Worm (Caenorhabditis elegans) whole organism, L1 larva: ENCODE results near the gene unk-1.

ENCODE experiments used
- C04F5.9 ChIP-seq: sonication (generic microtip); optimal IDR thresholded peaks from 2 replicates; lab custom pipeline; 2016; ENCODE audit warnings: missing genetic modification characterization, missing compliant biosample characterization
- C16A3.4 ChIP-seq: fragments of 150-350 bp; optimal IDR thresholded peaks from 2 replicates; lab custom pipeline; 2014; ENCODE audit warnings: missing biosample characterization, missing genetic modification characterization
- C34B4.2 ChIP-seq: sonication (generic microtip); optimal IDR thresholded peaks from 2 replicates; lab custom pipeline; 2017; ENCODE audit warnings: mild to moderate bottlenecking, missing genetic modification characterization, missing compliant biosample characterization
- F16B12.6 ChIP-seq: fragments of 150-350 bp; optimal IDR thresholded peaks from 2 replicates; lab custom pipeline; 2014; ENCODE audit warnings: missing biosample characterization, missing genetic modification characterization
- aha-1 ChIP-seq: fragments of 150-350 bp; optimal IDR thresholded peaks from 2 replicates; lab custom pipeline; 2014; ENCODE audit warnings: missing biosample characterization, missing genetic modification characterization
- aly-2 ChIP-seq: fragments of 150-350 bp; optimal IDR thresholded peaks from 2 replicates; lab custom pipeline; 2014; ENCODE audit warnings: missing biosample characterization, missing genetic modification characterization
- ama-1 ChIP-seq: fragments of 150-350 bp; optimal IDR thresholded peaks from 2 replicates; lab custom pipeline; 2014
- blmp-1 ChIP-seq: fragments of 150-350 bp; optimal IDR thresholded peaks from 2 replicates; lab custom pipeline; 2014; ENCODE audit warnings: missing biosample characterization, missing genetic modification characterization
- ceh-82 ChIP-seq, 3 experiments: fragments of 150-350 bp in 1 of 3; sonication (generic microtip) in 2 of 3; optimal IDR thresholded peaks; 2 replicates each; lab custom pipeline; 2014 to 2017; ENCODE audit warnings: missing biosample characterization in 3 of 3, missing genetic modification characterization in 3 of 3
- ceh-90 ChIP-seq: sonication (generic microtip); optimal IDR thresholded peaks from 2 replicates; lab custom pipeline; 2016; ENCODE audit warnings: missing genetic modification characterization, missing compliant biosample characterization
- ces-1 ChIP-seq: fragments of 150-350 bp; optimal IDR thresholded peaks from 2 replicates; lab custom pipeline; 2014; ENCODE audit warnings: missing biosample characterization, missing genetic modification reagents, missing genetic modification characterization
- dpl-1 ChIP-seq, 3 experiments: fragments of 150-350 bp in 2 of 3; sonication (generic microtip) in 1 of 3; optimal IDR thresholded peaks; 2 replicates each; lab custom pipeline; 2014 to 2017; ENCODE audit warnings: missing biosample characterization in 3 of 3, missing genetic modification characterization in 3 of 3, missing genetic modification reagents in 3 of 3
- dsc-1 ChIP-seq: sonication (generic microtip); optimal IDR thresholded peaks from 2 replicates; lab custom pipeline; 2016; ENCODE audit warnings: mild to moderate bottlenecking, missing genetic modification characterization, missing compliant biosample characterization
- egl-27 ChIP-seq, 2 experiments: fragments of 150-350 bp in 1 of 2; sonication (generic microtip); optimal IDR thresholded peaks; 3 replicates each; lab custom pipeline; 2017 to 2018; ENCODE audit warnings: missing biosample characterization in 2 of 2, missing genetic modification characterization in 2 of 2, missing genetic modification reagents in 2 of 2
- elt-2 ChIP-seq: sonication (generic microtip); optimal IDR thresholded peaks from 2 replicates; lab custom pipeline; 2016; ENCODE audit warnings: missing genetic modification characterization, mild to moderate bottlenecking, inconsistent platforms, missing compliant biosample characterization, missing genetic modification reagents
- elt-3 ChIP-seq, 6 experiments: fragments of 150-350 bp in 1 of 6; sonication (generic microtip); optimal IDR thresholded peaks; 2 replicates each; lab custom pipeline; 2017 to 2018; ENCODE audit warnings: missing biosample characterization in 6 of 6, missing genetic modification characterization in 6 of 6, inconsistent platforms in 1 of 6
- fkh-10 ChIP-seq: sonication (generic microtip); optimal IDR thresholded peaks from 2 replicates; lab custom pipeline; 2017; ENCODE audit warnings: missing biosample characterization, missing genetic modification reagents, missing genetic modification characterization
- grh-1 ChIP-seq: fragments of 200-800 bp; sonication (Bioruptor generic); IDR thresholded peaks from 2 replicates; pipeline ENCODE4 v1.3.6; 2022; ENCODE audit warnings: missing genetic modification reagents, missing genetic modification characterization, missing compliant biosample characterization
- hlh-4 ChIP-seq: sonication (generic microtip); optimal IDR thresholded peaks from 2 replicates; lab custom pipeline; 2016; ENCODE audit warnings: mild to moderate bottlenecking, missing genetic modification characterization, missing compliant biosample characterization
- hpl-2 ChIP-seq: fragments of 150-350 bp; optimal IDR thresholded peaks from 2 replicates; lab custom pipeline; 2014; ENCODE audit warnings: missing biosample characterization, missing genetic modification reagents, missing genetic modification characterization
- irx-1 ChIP-seq: sonication (generic microtip); optimal IDR thresholded peaks from 2 replicates; lab custom pipeline; 2016; ENCODE audit warnings: missing genetic modification characterization, missing compliant biosample characterization
- jun-1 ChIP-seq: fragments of 150-350 bp; optimal IDR thresholded peaks from 2 replicates; lab custom pipeline; 2014; ENCODE audit warnings: missing biosample characterization, missing genetic modification reagents, missing genetic modification characterization
- lin-13 ChIP-seq: fragments of 150-350 bp; optimal IDR thresholded peaks from 2 replicates; lab custom pipeline; 2014; ENCODE audit warnings: missing biosample characterization, missing genetic modification reagents, missing genetic modification characterization
- lin-35 ChIP-seq, 2 experiments: fragments of 150-350 bp; optimal IDR thresholded peaks; 2 replicates each; lab custom pipeline; 2014; ENCODE audit warnings: missing biosample characterization in 2 of 2, missing genetic modification characterization in 2 of 2, missing genetic modification reagents in 2 of 2
- lin-39 ChIP-seq: fragments of 150-350 bp; optimal IDR thresholded peaks from 2 replicates; lab custom pipeline; 2014; ENCODE audit warnings: missing biosample characterization, missing genetic modification reagents, missing genetic modification characterization
- lsy-2 ChIP-seq, 2 experiments: fragments of 150-350 bp; optimal IDR thresholded peaks; 2 replicates each; lab custom pipeline; 2014; ENCODE audit warnings: missing biosample characterization in 2 of 2, missing genetic modification characterization in 2 of 2
- mep-1 ChIP-seq: fragments of 150-350 bp; optimal IDR thresholded peaks from 2 replicates; lab custom pipeline; 2014; ENCODE audit warnings: missing biosample characterization, missing genetic modification characterization
- nhr-11 ChIP-seq: fragments of 150-350 bp; optimal IDR thresholded peaks from 2 replicates; lab custom pipeline; 2014; ENCODE audit warnings: missing biosample characterization, missing genetic modification characterization
- nhr-19 ChIP-seq: fragments of 200-800 bp; sonication (Bioruptor generic); conservative IDR thresholded peaks from 2 replicates; pipeline ENCODE4 v1.3.6; 2022; ENCODE audit warnings: missing genetic modification characterization, missing compliant biosample characterization
- nhr-20 ChIP-seq: sonication (generic microtip); optimal IDR thresholded peaks from 2 replicates; lab custom pipeline; 2016; ENCODE audit warnings: mild to moderate bottlenecking, missing genetic modification characterization, missing compliant biosample characterization
- nhr-237 ChIP-seq: fragments of 150-350 bp; optimal IDR thresholded peaks from 2 replicates; lab custom pipeline; 2014; ENCODE audit warnings: missing biosample characterization, missing genetic modification characterization
- nhr-71 ChIP-seq: sonication (generic microtip); optimal IDR thresholded peaks from 2 replicates; lab custom pipeline; 2016; ENCODE audit warnings: mild to moderate bottlenecking, missing genetic modification characterization, moderate library complexity, missing compliant biosample characterization
- nhr-77 ChIP-seq: fragments of 150-350 bp; optimal IDR thresholded peaks from 2 replicates; lab custom pipeline; 2014; ENCODE audit warnings: missing biosample characterization, missing genetic modification characterization
- nhr-85 ChIP-seq: sonication (generic microtip); peaks from one replicate; lab custom pipeline; 2016; ENCODE audit warnings: missing genetic modification characterization, inconsistent platforms, missing compliant biosample characterization
- pag-3 ChIP-seq: sonication (generic microtip); optimal IDR thresholded peaks from 2 replicates; lab custom pipeline; 2017; ENCODE audit warnings: missing genetic modification characterization, mild to moderate bottlenecking, missing compliant biosample characterization, antibody characterized with exemption, borderline replicate concordance; ENCODE audit not compliant: insufficient read depth
- pax-3 ChIP-seq: fragments of 200-800 bp; sonication (Bioruptor generic); optimal IDR thresholded peaks from 2 replicates; lab custom pipeline; 2018; ENCODE audit warnings: mild to moderate bottlenecking, missing genetic modification characterization, moderate library complexity, missing compliant biosample characterization
- rnt-1 ChIP-seq: sonication (generic microtip); optimal IDR thresholded peaks from 2 replicates; lab custom pipeline; 2016; ENCODE audit warnings: mild to moderate bottlenecking, missing genetic modification characterization, moderate library complexity, missing compliant biosample characterization
- skn-1 ChIP-seq: fragments of 150-350 bp; optimal IDR thresholded peaks from 2 replicates; lab custom pipeline; 2014; ENCODE audit warnings: missing biosample characterization, missing genetic modification characterization
- snpc-4 ChIP-seq: fragments of 150-350 bp; optimal IDR thresholded peaks from 2 replicates; lab custom pipeline; 2014; ENCODE audit warnings: missing biosample characterization, missing genetic modification characterization
- snu-23 ChIP-seq: sonication (generic microtip); optimal IDR thresholded peaks from 2 replicates; lab custom pipeline; 2016; ENCODE audit warnings: missing genetic modification characterization, missing compliant biosample characterization
- sox-4 ChIP-seq: sonication (generic microtip); optimal IDR thresholded peaks from 2 replicates; lab custom pipeline; 2016; ENCODE audit warnings: missing genetic modification characterization, missing compliant biosample characterization
- sptf-1 ChIP-seq: fragments of 150-350 bp; optimal IDR thresholded peaks from 2 replicates; lab custom pipeline; 2014; ENCODE audit warnings: missing biosample characterization, missing genetic modification characterization
- sup-37 ChIP-seq: fragments of 200-800 bp; sonication (Bioruptor generic); optimal IDR thresholded peaks from 2 replicates; lab custom pipeline; 2018; ENCODE audit warnings: mild to moderate bottlenecking, missing genetic modification characterization, missing compliant biosample characterization
- swsn-7 ChIP-seq: sonication (generic microtip); optimal IDR thresholded peaks from 2 replicates; lab custom pipeline; 2016; ENCODE audit warnings: missing genetic modification characterization, missing compliant biosample characterization
- tbx-2 ChIP-seq: sonication (generic microtip); optimal IDR thresholded peaks from 2 replicates; lab custom pipeline; 2016; ENCODE audit warnings: missing genetic modification characterization, missing compliant biosample characterization
- unc-130 ChIP-seq: fragments of 150-350 bp; optimal IDR thresholded peaks from 2 replicates; lab custom pipeline; 2017; ENCODE audit warnings: missing biosample characterization, missing genetic modification characterization, inconsistent platforms
- unc-30 ChIP-seq: sonication (generic microtip); optimal IDR thresholded peaks from 2 replicates; lab custom pipeline; 2017; ENCODE audit warnings: missing biosample characterization, missing genetic modification characterization
- unc-86 ChIP-seq: sonication (generic microtip); optimal IDR thresholded peaks from 2 replicates; lab custom pipeline; 2016; ENCODE audit warnings: missing genetic modification characterization, missing compliant biosample characterization
- unc-98 ChIP-seq: fragments of 200-800 bp; sonication (Bioruptor generic); IDR thresholded peaks from 2 replicates; pipeline ENCODE4 v1.3.6; 2022; ENCODE audit warnings: missing genetic modification characterization, missing compliant biosample characterization
- xbp-1 ChIP-seq: sonication (generic microtip); optimal IDR thresholded peaks from 2 replicates; lab custom pipeline; 2016; ENCODE audit warnings: missing genetic modification characterization, missing compliant biosample characterization
- zag-1 ChIP-seq: fragments of 150-350 bp; optimal IDR thresholded peaks from 2 replicates; lab custom pipeline; 2014; ENCODE audit warnings: missing biosample characterization, missing genetic modification characterization
- ztf-11 ChIP-seq, 2 experiments: sonication (generic microtip); optimal IDR thresholded peaks; 2 replicates each; lab custom pipeline; 2016 to 2017; ENCODE audit warnings: missing genetic modification characterization in 2 of 2, missing biosample characterization in 1 of 2, missing compliant biosample characterization in 1 of 2
- ztf-4 ChIP-seq: fragments of 150-350 bp; optimal IDR thresholded peaks from 2 replicates; lab custom pipeline; 2014; ENCODE audit warnings: missing biosample characterization, missing genetic modification characterization

Gene unk-1

DNA sequence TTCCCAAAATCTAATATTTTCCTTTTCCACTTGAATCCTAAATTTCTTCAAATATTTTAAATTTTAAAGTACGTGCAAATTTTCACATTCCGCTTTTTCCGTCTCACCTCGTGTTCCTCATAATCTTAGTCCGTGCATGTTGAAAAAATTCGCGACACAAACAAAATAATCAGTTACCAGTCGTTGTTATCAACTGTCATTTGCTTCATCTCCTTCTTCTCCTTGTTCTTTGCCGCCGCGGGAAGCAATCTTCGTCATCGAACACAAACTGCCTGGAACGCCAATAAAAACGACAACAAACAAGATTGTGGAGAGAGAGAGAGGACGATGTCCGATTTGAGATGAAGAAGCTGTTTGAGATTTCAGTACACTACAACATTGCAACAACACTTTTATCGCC, 3.0 kb downstream of the unk-1 start, which contains the start of gene C34D10.5:
C34D10.5 (plus strand) TSS at position 269 of the 400 bp plus-strand sequence.
- TF ChIP-seq swsn-7 (tag; lab: Kevin White, UChicago) = no peak
- TF ChIP-seq aha-1 = no peak
- peak; percentile 13 for TF ChIP-seq rnt-1
- TF ChIP-seq nhr-71 (tag; lab: Kevin White, UChicago) = peak; percentile 1
- TF ChIP-seq dsc-1 (tag; lab: Kevin White, UChicago) = no peak
- peak; percentile 52 for TF ChIP-seq nhr-85
- TF ChIP-seq, all 84 proteins: peak for 3

DNA sequence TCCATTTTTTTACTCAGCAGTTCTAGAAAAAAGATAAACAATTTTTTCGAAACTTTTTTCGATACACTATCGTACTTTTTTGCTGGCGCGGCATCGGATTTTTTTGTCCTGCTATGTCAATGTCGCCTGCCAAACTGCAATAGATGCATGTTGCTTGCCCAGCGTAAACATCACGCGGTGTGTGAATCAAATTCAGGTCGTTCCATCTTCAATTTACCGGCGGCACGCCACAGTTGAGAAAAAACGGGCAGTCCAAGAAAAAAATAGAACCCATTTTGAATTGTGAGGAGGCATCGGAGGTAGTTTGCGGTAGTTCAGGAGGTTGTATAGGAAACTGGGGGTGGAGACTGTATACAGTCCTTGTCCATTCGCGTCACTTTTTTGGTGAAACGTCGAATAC, 3.7 kb downstream of the unk-1 start:
- TF ChIP-seq lin-13 (GFP tag; lab: Kevin White, UChicago) (no peak), ces-1 (GFP tag; lab: Kevin White, UChicago) (no peak), swsn-7 (tag; lab: Kevin White, UChicago) (no peak), lsy-2 (tag; optimal IDR thresholded peaks at IDR 0.05; lab: Kevin White, UChicago) (peak; percentile 5 to 23), C16A3.4 (tag; lab: Kevin White, UChicago) (peak; percentile 47), irx-1 (tag; lab: Kevin White, UChicago) (no peak), hlh-4 (tag; lab: Kevin White, UChicago) (no peak), ceh-82 (tag; optimal IDR thresholded peaks at IDR 0.05; lab: Kevin White, UChicago) (no peak), ceh-90 (no peak), nhr-11 (no peak), elt-2 (no peak), zag-1 (tag; lab: Kevin White, UChicago) (no peak), lin-35 (GFP tag; optimal IDR thresholded peaks at IDR 0.05; lab: Kevin White, UChicago) (peak in 1 of 2 experiments; percentile 62), nhr-19 (GFP tag; lab: Robert Waterston, UW) (peak; percentile 22; the same call in 1 of the 2 replicates), ama-1 (lab: Kevin White, UChicago) (peak; percentile 10), nhr-20 (peak; percentile 47), unc-130 (tag; lab: Kevin White, UChicago) (peak; percentile 43), C34B4.2 (tag; lab: Kevin White, UChicago) (no peak), elt-3 (tag; optimal IDR thresholded peaks at IDR 0.05; lab: Kevin White, UChicago) (peak in 3 of 6 experiments; percentile 14 to 43 (median 18)), dpl-1 (GFP tag; optimal IDR thresholded peaks at IDR 0.05; lab: Kevin White, UChicago) (peak in 1 of 3 experiments; percentile 16), unc-98 (GFP tag; lab: Robert Waterston, UW) (no peak), lin-39 (tag; lab: Kevin White, UChicago) (no peak), nhr-77 (tag; lab: Kevin White, UChicago) (no peak), mep-1 (tag; lab: Kevin White, UChicago) (no peak), pag-3 (tag; lab: Kevin White, UChicago) (peak; percentile 51), ztf-4 (tag; lab: Kevin White, UChicago) (no peak), blmp-1 (peak; percentile 2), sptf-1 (tag; lab: Kevin White, UChicago) (no peak), unc-86 (tag; lab: Kevin White, UChicago) (no peak), snpc-4 (tag; lab: Kevin White, UChicago) (no peak), jun-1 (tag; lab: Kevin White, UChicago) (no peak), skn-1 (no peak), nhr-237 (no peak), tbx-2 (tag; lab: Kevin White, UChicago) (no peak), pax-3 (tag; lab: Kevin White, UChicago) (no peak), unc-30 (no peak), ztf-11 (tag; optimal IDR thresholded peaks at IDR 0.05; lab: Kevin White, UChicago) (no peak), C04F5.9 (tag; lab: Kevin White, UChicago) (no peak), snu-23 (GFP tag; lab: Kevin White, UChicago) (peak; percentile 64), sox-4 (no peak), egl-27 (tag; optimal IDR thresholded peaks at IDR 0.05; lab: Kevin White, UChicago) (no peak), xbp-1 (tag; lab: Kevin White, UChicago) (no peak), sup-37 (no peak), fkh-10 (GFP tag; lab: Kevin White, UChicago) (no peak), F16B12.6 (tag; lab: Kevin White, UChicago) (no peak), hpl-2 (GFP tag; lab: Kevin White, UChicago) (no peak), aly-2 (tag; lab: Kevin White, UChicago) (no peak), grh-1 (GFP tag; lab: Robert Waterston, UW) (no peak), rnt-1 (peak; percentile 44)
